Worm (Caenorhabditis elegans) whole organism, young adult: ENCODE results near the gene F29B9.12.

Experiments
- B0336.3 ChIP-seq: fragments of 200-800 bp; sonication (Bioruptor generic); IDR thresholded peaks from 2 replicates; pipeline ENCODE4 v1.3.6; 2022; ENCODE audit warnings: missing genetic modification characterization, missing compliant biosample characterization
- C06A6.2 ChIP-seq: fragments of 200-800 bp; sonication (Bioruptor generic); conservative IDR thresholded peaks from 2 replicates; pipeline ENCODE4 v1.3.6; 2022; ENCODE audit warnings: missing genetic modification characterization, missing compliant biosample characterization
- D2030.7 ChIP-seq: fragments of 200-800 bp; sonication (Bioruptor generic); IDR thresholded peaks from 2 replicates; pipeline ENCODE4 v1.3.6; 2022; ENCODE audit warnings: missing genetic modification reagents, missing genetic modification characterization, missing compliant biosample characterization
- F10E7.11 ChIP-seq: sonication (generic microtip); optimal IDR thresholded peaks from 2 replicates; lab custom pipeline; 2017; ENCODE audit warnings: mild to moderate bottlenecking, missing genetic modification characterization, moderate library complexity, missing compliant biosample characterization
- F22D6.2 ChIP-seq: sonication (generic microtip); optimal IDR thresholded peaks from 2 replicates; lab custom pipeline; 2016; ENCODE audit warnings: mild to moderate bottlenecking, missing genetic modification characterization, missing compliant biosample characterization
- F23B12.7 ChIP-seq: sonication (generic microtip); optimal IDR thresholded peaks from 2 replicates; lab custom pipeline; 2017; ENCODE audit warnings: missing genetic modification characterization, mild to moderate bottlenecking, missing compliant biosample characterization, antibody characterized with exemption, moderate library complexity; ENCODE audit not compliant: insufficient read depth
- F37B4.10 ChIP-seq: fragments of 200-800 bp; sonication (Bioruptor generic); IDR thresholded peaks from 2 replicates; pipeline ENCODE4 v1.3.6; 2022; ENCODE audit warnings: missing genetic modification characterization, missing compliant biosample characterization
- F49E8.2 ChIP-seq: sonication (generic microtip); optimal IDR thresholded peaks from 3 replicates; lab custom pipeline; 2017; ENCODE audit warnings: missing genetic modification characterization, mild to moderate bottlenecking, missing compliant biosample characterization, antibody characterized with exemption, moderate library complexity; ENCODE audit not compliant: insufficient read depth
- T07F8.4 ChIP-seq: sonication (generic microtip); optimal IDR thresholded peaks from 2 replicates; lab custom pipeline; 2016; ENCODE audit warnings: mild to moderate bottlenecking, missing genetic modification characterization, moderate library complexity, missing compliant biosample characterization
- Y53F4B.3 ChIP-seq: fragments of 200-800 bp; sonication (Bioruptor generic); IDR thresholded peaks from 2 replicates; pipeline ENCODE4 v1.3.6; 2022; ENCODE audit warnings: missing genetic modification reagents, missing genetic modification characterization, missing compliant biosample characterization
- Y67H2A.10 ChIP-seq: fragments of 200-800 bp; sonication (Bioruptor generic); conservative IDR thresholded peaks from 2 replicates; pipeline ENCODE4 v1.3.6; 2022; ENCODE audit warnings: missing genetic modification reagents, missing genetic modification characterization, missing compliant biosample characterization
- ZK185.1 ChIP-seq: sonication (generic microtip); optimal IDR thresholded peaks from 2 replicates; lab custom pipeline; 2016; ENCODE audit warnings: mild to moderate bottlenecking, missing genetic modification characterization, missing compliant biosample characterization; ENCODE audit not compliant: poor library complexity, severe bottlenecking
- atf-7 ChIP-seq: sonication (generic microtip); optimal IDR thresholded peaks from 2 replicates; lab custom pipeline; 2017; ENCODE audit warnings: mild to moderate bottlenecking, missing genetic modification characterization, missing compliant biosample characterization
- attf-6 ChIP-seq: fragments of 200-800 bp; sonication (Bioruptor generic); IDR thresholded peaks from 2 replicates; pipeline ENCODE4 v1.3.6; 2022; ENCODE audit warnings: missing genetic modification reagents, missing genetic modification characterization, missing compliant biosample characterization
- bed-1 ChIP-seq: fragments of 200-800 bp; sonication (Bioruptor generic); IDR thresholded peaks from 2 replicates; pipeline ENCODE4 v1.3.6; 2022; ENCODE audit warnings: missing genetic modification reagents, missing genetic modification characterization, missing compliant biosample characterization
- cebp-1 ChIP-seq, 2 experiments: fragments of 200-800 bp in 1 of 2; sonication (Bioruptor generic) in 1 of 2; sonication (generic microtip) in 1 of 2; IDR thresholded peaks in 1 of 2; optimal IDR thresholded peaks in 1 of 2; 2 replicates each; pipeline versions ENCODE4 v1.3.6 to Lab custom; 2017 to 2022; ENCODE audit warnings: missing compliant biosample characterization in 2 of 2, missing genetic modification characterization in 2 of 2, mild to moderate bottlenecking in 1 of 2, missing genetic modification reagents in 1 of 2, moderate library complexity in 1 of 2
- cebp-2 ChIP-seq: fragments of 200-800 bp; sonication (Bioruptor generic); IDR thresholded peaks from 2 replicates; pipeline ENCODE4 v1.3.6; 2022; ENCODE audit warnings: missing genetic modification characterization, missing compliant biosample characterization
- ceh-100 ChIP-seq: fragments of 200-800 bp; sonication (Bioruptor generic); IDR thresholded peaks from 2 replicates; pipeline ENCODE4 v1.3.6; 2022; ENCODE audit warnings: missing genetic modification reagents, missing genetic modification characterization, missing compliant biosample characterization
- ceh-27 ChIP-seq: fragments of 200-800 bp; sonication (Bioruptor generic); optimal IDR thresholded peaks from 2 replicates; lab custom pipeline; 2018; ENCODE audit warnings: mild to moderate bottlenecking, missing genetic modification characterization, moderate library complexity, missing compliant biosample characterization
- die-1 ChIP-seq: sonication (generic microtip); optimal IDR thresholded peaks from 2 replicates; lab custom pipeline; 2016; ENCODE audit warnings: missing genotype, mild to moderate bottlenecking, missing genetic modification characterization, missing compliant biosample characterization
- dpl-1 ChIP-seq: fragments of 150-350 bp; optimal IDR thresholded peaks from 2 replicates; lab custom pipeline; 2014; ENCODE audit warnings: missing biosample characterization, missing genetic modification reagents, missing genetic modification characterization
- egl-18 ChIP-seq: fragments of 200-800 bp; sonication (Bioruptor generic); IDR thresholded peaks from 2 replicates; pipeline ENCODE4 v1.3.6; 2022; ENCODE audit warnings: missing genetic modification reagents, missing genetic modification characterization, missing compliant biosample characterization
- egl-44 ChIP-seq: fragments of 200-800 bp; sonication (Bioruptor generic); IDR thresholded peaks from 2 replicates; pipeline ENCODE4 v1.3.6; 2022; ENCODE audit warnings: missing genetic modification reagents, missing genetic modification characterization, missing compliant biosample characterization
- fkh-3 ChIP-seq: sonication (generic microtip); optimal IDR thresholded peaks from 2 replicates; lab custom pipeline; 2016; ENCODE audit warnings: mild to moderate bottlenecking, missing genetic modification characterization, missing compliant biosample characterization
- hlh-26 ChIP-seq: fragments of 200-800 bp; sonication (Bioruptor generic); conservative IDR thresholded peaks from 2 replicates; pipeline ENCODE4 v1.3.6; 2022; ENCODE audit warnings: missing genetic modification reagents, missing genetic modification characterization, missing compliant biosample characterization
- lag-1 ChIP-seq: fragments of 200-800 bp; sonication (Bioruptor generic); IDR thresholded peaks from 2 replicates; pipeline ENCODE4 v1.3.6; 2022; ENCODE audit warnings: missing genetic modification reagents, missing genetic modification characterization, missing compliant biosample characterization
- lin-26 ChIP-seq: fragments of 200-800 bp; sonication (Bioruptor generic); IDR thresholded peaks from 2 replicates; pipeline ENCODE4 v1.3.6; 2022; ENCODE audit warnings: missing genetic modification reagents, missing genetic modification characterization, missing compliant biosample characterization
- lin-54 ChIP-seq: fragments of 200-800 bp; sonication (Bioruptor generic); optimal IDR thresholded peaks from 2 replicates; lab custom pipeline; 2018; ENCODE audit warnings: mild to moderate bottlenecking, missing genetic modification characterization, missing compliant biosample characterization
- lsy-27 ChIP-seq: sonication (generic microtip); optimal IDR thresholded peaks from 2 replicates; lab custom pipeline; 2017; ENCODE audit warnings: missing genetic modification characterization, mild to moderate bottlenecking, missing compliant biosample characterization, antibody characterized with exemption, missing genotype, borderline replicate concordance; ENCODE audit not compliant: insufficient read depth
- madf-10 ChIP-seq: sonication (generic microtip); optimal IDR thresholded peaks from 2 replicates; lab custom pipeline; 2016; ENCODE audit warnings: mild to moderate bottlenecking, missing genetic modification characterization, missing compliant biosample characterization
- madf-3 ChIP-seq: fragments of 200-800 bp; sonication (Bioruptor generic); IDR thresholded peaks from 2 replicates; pipeline ENCODE4 v1.3.6; 2022; ENCODE audit warnings: missing genetic modification reagents, missing genetic modification characterization, missing compliant biosample characterization
- madf-6 ChIP-seq: fragments of 200-800 bp; sonication (Bioruptor generic); IDR thresholded peaks from 2 replicates; pipeline ENCODE4 v1.3.6; 2022; ENCODE audit warnings: missing genetic modification reagents, missing genetic modification characterization, missing compliant biosample characterization
- mcd-1 ChIP-seq: fragments of 200-800 bp; sonication (Bioruptor generic); IDR thresholded peaks from 2 replicates; pipeline ENCODE4 v1.3.6; 2022; ENCODE audit warnings: missing genetic modification reagents, missing genetic modification characterization, missing compliant biosample characterization
- mxl-1 ChIP-seq: sonication (generic microtip); optimal IDR thresholded peaks from 2 replicates; lab custom pipeline; 2016; ENCODE audit warnings: missing genetic modification characterization, missing compliant biosample characterization
- nfya-1 ChIP-seq: sonication (generic microtip); optimal IDR thresholded peaks from 2 replicates; lab custom pipeline; 2017; ENCODE audit warnings: antibody characterized with exemption, missing compliant biosample characterization, missing genetic modification characterization, borderline replicate concordance; ENCODE audit not compliant: insufficient read depth
- nfyb-1 ChIP-seq: fragments of 200-800 bp; sonication (Bioruptor generic); IDR thresholded peaks from 2 replicates; pipeline ENCODE4 v1.3.6; 2022; ENCODE audit warnings: missing genetic modification reagents, missing genetic modification characterization, missing compliant biosample characterization
- pbrm-1 ChIP-seq: fragments of 200-800 bp; sonication (Bioruptor generic); IDR thresholded peaks from 2 replicates; pipeline ENCODE4 v1.3.6; 2022; ENCODE audit warnings: missing genetic modification reagents, missing genetic modification characterization, missing compliant biosample characterization
- snpc-1.1 ChIP-seq: sonication (generic microtip); optimal IDR thresholded peaks from 2 replicates; lab custom pipeline; 2017; ENCODE audit warnings: missing genetic modification characterization, mild to moderate bottlenecking, missing compliant biosample characterization, antibody characterized with exemption, moderate library complexity, missing genotype, missing genetic modification reagents; ENCODE audit not compliant: insufficient read depth
- snpc-1.3 ChIP-seq: sonication (generic microtip); optimal IDR thresholded peaks from 2 replicates; lab custom pipeline; 2017; ENCODE audit warnings: missing genetic modification characterization, mild to moderate bottlenecking, missing compliant biosample characterization, antibody characterized with exemption, moderate library complexity, missing genotype, missing genetic modification reagents; ENCODE audit not compliant: insufficient read depth
- snpc-4 ChIP-seq, 5 experiments: fragments of 150-350 bp in 1 of 5; sonication (generic microtip) in 4 of 5; optimal IDR thresholded peaks; 2 replicates each; lab custom pipeline; 2014 to 2018; ENCODE audit warnings: missing genetic modification characterization in 5 of 5, missing biosample characterization in 3 of 5, antibody characterized with exemption in 2 of 5, mild to moderate bottlenecking in 2 of 5, missing compliant biosample characterization in 2 of 5, missing genotype in 2 of 5, moderate library complexity in 2 of 5, missing genetic modification reagents in 1 of 5
- sptf-2 ChIP-seq: fragments of 200-800 bp; sonication (Bioruptor generic); optimal IDR thresholded peaks from 2 replicates; lab custom pipeline; 2018; ENCODE audit warnings: mild to moderate bottlenecking, missing genetic modification characterization, missing compliant biosample characterization
- xnd-1 ChIP-seq: sonication (generic microtip); optimal IDR thresholded peaks from 2 replicates; lab custom pipeline; 2016; ENCODE audit warnings: missing genotype, missing genetic modification reagents, missing genetic modification characterization, missing compliant biosample characterization
- zim-3 ChIP-seq: sonication (generic microtip); optimal IDR thresholded peaks from 2 replicates; lab custom pipeline; 2017; ENCODE audit warnings: mild to moderate bottlenecking, missing genetic modification characterization, moderate library complexity, missing compliant biosample characterization
- ztf-25 ChIP-seq: fragments of 200-800 bp; sonication (Bioruptor generic); IDR thresholded peaks from 2 replicates; pipeline ENCODE4 v1.3.6; 2022; ENCODE audit warnings: missing genetic modification reagents, missing genetic modification characterization, missing compliant biosample characterization
- ztf-26 ChIP-seq: sonication (generic microtip); optimal IDR thresholded peaks from 2 replicates; lab custom pipeline; 2017; ENCODE audit warnings: missing genetic modification characterization, missing compliant biosample characterization
- ztf-3 ChIP-seq: fragments of 200-800 bp; sonication (Bioruptor generic); optimal IDR thresholded peaks from 2 replicates; lab custom pipeline; 2018; ENCODE audit warnings: mild to moderate bottlenecking, missing genetic modification characterization, missing compliant biosample characterization

F29B9.12 gene

ce11 chrIV:4650624-4651094, 18.7 kb upstream of the F29B9.12 start, which contains the start of gene ubc-9 (continued):
- TF ChIP-seq ztf-3 (no peak), ztf-25 (no peak), F23B12.7 (tag; lab: Kevin White, UChicago) (peak; percentile 50), cebp-2 (GFP tag; lab: Robert Waterston, UW) (no peak), ceh-27 (GFP tag; lab: Kevin White, UChicago) (peak; percentile 17), egl-18 (GFP tag; lab: Robert Waterston, UW) (no peak), cebp-1 (GFP tag; IDR thresholded peaks at IDR 0.05; lab: Robert Waterston, UW) (peak; percentile 92), cebp-1 (tag; optimal IDR thresholded peaks at IDR 0.05; lab: Kevin White, UChicago) (peak; percentile 99), madf-10 (peak; percentile 92), madf-3 (GFP tag; lab: Robert Waterston, UW) (peak; percentile 89), dpl-1 (GFP tag; lab: Kevin White, UChicago) (peak; percentile 84), bed-1 (GFP tag; lab: Robert Waterston, UW) (no peak), lin-54 (peak; percentile 91), ZK185.1 (peak; percentile 57), die-1 (peak; percentile 1), F49E8.2 (tag; lab: Kevin White, UChicago) (peak; percentile 52), attf-6 (GFP tag; lab: Robert Waterston, UW) (peak; percentile 53; the same call in 1 of the 2 replicates), nfyb-1 (GFP tag; lab: Robert Waterston, UW) (peak; percentile 80), mxl-1 (tag; lab: Kevin White, UChicago) (no peak), xnd-1 (tag; lab: Kevin White, UChicago) (peak; percentile 90), B0336.3 (peak; percentile 81), snpc-1.3 (tag; lab: Kevin White, UChicago) (peak; percentile 58), lsy-27 (tag; lab: Kevin White, UChicago) (peak; percentile 75), fkh-3 (no peak), pbrm-1 (GFP tag; lab: Robert Waterston, UW) (peak; percentile 87), snpc-4 (GFP tag; optimal IDR thresholded peaks at IDR 0.05; lab: Kevin White, UChicago) (peak; percentile 25), snpc-4 (tag; optimal IDR thresholded peaks at IDR 0.05; lab: Kevin White, UChicago) (peak; percentile 49 to 78 (median 67)), nfya-1 (tag; lab: Kevin White, UChicago) (no peak), ztf-26 (tag; lab: Kevin White, UChicago) (peak; percentile 17), sptf-2 (GFP tag; lab: Kevin White, UChicago) (no peak), mcd-1 (GFP tag; lab: Robert Waterston, UW) (peak; percentile 81), zim-3 (tag; lab: Kevin White, UChicago) (no peak), lin-26 (GFP tag; lab: Robert Waterston, UW) (peak; percentile 77), T07F8.4 (no peak), madf-6 (GFP tag; lab: Robert Waterston, UW) (peak; percentile 97), snpc-1.1 (no peak), Y67H2A.10 (GFP tag; lab: Robert Waterston, UW) (peak; percentile 70), F37B4.10 (GFP tag; lab: Robert Waterston, UW) (no peak), ceh-100 (GFP tag; lab: Robert Waterston, UW) (peak; percentile 85), D2030.7 (GFP tag; lab: Robert Waterston, UW) (peak; percentile 81), egl-44 (GFP tag; lab: Robert Waterston, UW) (no peak), F10E7.11 (tag; lab: Kevin White, UChicago) (no peak), atf-7 (peak; percentile 4), hlh-26 (GFP tag; lab: Robert Waterston, UW) (no peak), Y53F4B.3 (GFP tag; lab: Robert Waterston, UW) (no peak), C06A6.2 (GFP tag; lab: Robert Waterston, UW) (0 out of 2 replicates have a peak, but pooled peaks have one; percentile 28), lag-1 (no peak), F22D6.2 (no peak)
